Worm (Caenorhabditis elegans): ENCODE data around the gene sap-49.

Gene sap-49

DNA sequence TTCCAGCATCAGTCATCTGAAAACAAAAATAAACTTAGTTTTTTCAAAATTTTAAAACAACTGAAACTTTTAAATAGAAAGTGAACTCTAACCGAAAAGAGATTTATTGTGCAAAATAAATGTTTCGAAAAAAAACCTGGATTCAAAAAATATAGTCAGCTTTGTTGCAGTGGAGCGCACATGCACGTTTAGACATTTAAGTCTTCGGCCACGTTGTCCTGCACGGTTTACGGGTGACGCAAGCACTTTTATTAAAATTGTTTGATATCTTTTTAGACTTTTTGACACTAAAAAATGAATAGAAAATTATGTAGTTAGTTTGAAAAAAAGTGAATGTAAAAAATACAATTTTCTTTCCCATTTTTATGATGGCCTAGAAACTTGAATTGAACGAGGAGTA is 3.8 kb upstream of the sap-49 start, which contains the start of the genes ubh-4 and algn-6:
TSS of gene ubh-4 (minus strand) at position 182 of the 400 bp plus-strand sequence.
TSS of gene algn-6 (plus strand) at position 387 of the 400 bp plus-strand sequence.
- TF ChIP-seq unc-62 (GFP tag; optimal IDR thresholded peaks at IDR 0.05) (no peak), dmd-4 (tag; optimal IDR thresholded peaks at IDR 0.05) (no peak), crh-2 (tag; optimal IDR thresholded peaks at IDR 0.05) (peak; percentile 62), ztf-11 (tag; optimal IDR thresholded peaks at IDR 0.05) (no peak), nhr-11 (tag; optimal IDR thresholded peaks at IDR 0.05) (no peak), gmeb-1 (tag; optimal IDR thresholded peaks at IDR 0.05) (peak; percentile 59), sma-3 (GFP tag; optimal IDR thresholded peaks at IDR 0.05) (peak; percentile 66), C34F6.9 (tag; optimal IDR thresholded peaks at IDR 0.05) (peak; percentile 86), mab-5 (tag; optimal IDR thresholded peaks at IDR 0.05) (no peak), nhr-21 (tag; optimal IDR thresholded peaks at IDR 0.05) (no peak), nhr-25 (tag; optimal IDR thresholded peaks at IDR 0.05) (no peak), F13H6.1 (tag; optimal IDR thresholded peaks at IDR 0.05) (no peak), peb-1 (tag; optimal IDR thresholded peaks at IDR 0.05) (no peak), lin-13 (GFP tag; optimal IDR thresholded peaks at IDR 0.05) (peak; percentile 6), nhr-77 (tag; optimal IDR thresholded peaks at IDR 0.05) (no peak), nhr-129 (tag; optimal IDR thresholded peaks at IDR 0.05) (peak; percentile 61), zag-1 (tag; optimal IDR thresholded peaks at IDR 0.05) (no peak), nhr-237 (tag; optimal IDR thresholded peaks at IDR 0.05) (no peak), fos-1 (tag; optimal IDR thresholded peaks at IDR 0.05) (peak; percentile 45), lsy-2 (tag; optimal IDR thresholded peaks at IDR 0.05) (peak; percentile 57 to 96), sem-4 (tag; optimal IDR thresholded peaks at IDR 0.05) (no peak), skn-1 (tag; optimal IDR thresholded peaks at IDR 0.05) (peak; percentile 53), ztf-4 (tag; optimal IDR thresholded peaks at IDR 0.05) (no peak), alr-1 (tag; optimal IDR thresholded peaks at IDR 0.05) (no peak), ama-1 (optimal IDR thresholded peaks at IDR 0.05) (no peak), sma-9 (GFP tag; optimal IDR thresholded peaks at IDR 0.05) (peak; percentile 26), sma-9 (tag; optimal IDR thresholded peaks at IDR 0.05) (no peak), unc-55 (GFP tag; optimal IDR thresholded peaks at IDR 0.05) (peak; percentile 72), ceh-82 (tag; optimal IDR thresholded peaks at IDR 0.05) (no peak), ztf-1 (GFP tag; conservative IDR thresholded peaks at IDR 0.05) (no peak), aly-2 (tag; optimal IDR thresholded peaks at IDR 0.05) (no peak), unc-39 (tag; optimal IDR thresholded peaks at IDR 0.05) (no peak)

ce11 chrII:8037863-8038262 is 2.3 kb upstream of the sap-49 start, which contains the start of gene C08B11.9:
C08B11.9 (minus strand) TSS chrII:8038169.
- no peak for TF ChIP-seq ztf-4 (tag; optimal IDR thresholded peaks at IDR 0.05)
- TF ChIP-seq alr-1 (tag; optimal IDR thresholded peaks at IDR 0.05): no peak
- no peak for TF ChIP-seq zag-1 (tag; optimal IDR thresholded peaks at IDR 0.05)
- no peak for TF ChIP-seq skn-1 (tag; optimal IDR thresholded peaks at IDR 0.05)
- no peak for TF ChIP-seq ceh-16 (tag; optimal IDR thresholded peaks at IDR 0.05)
- TF ChIP-seq nhr-25 (tag; optimal IDR thresholded peaks at IDR 0.05): no peak
- TF ChIP-seq sma-3 (GFP tag; optimal IDR thresholded peaks at IDR 0.05): no peak
- TF ChIP-seq Y55F3AM.14 (GFP tag; optimal IDR thresholded peaks at IDR 0.05): no peak
- TF ChIP-seq mbf-1 (tag; optimal IDR thresholded peaks at IDR 0.05): no peak
- TF ChIP-seq nhr-77 (tag; optimal IDR thresholded peaks at IDR 0.05): no peak
- TF ChIP-seq R02D3.7 (tag; optimal IDR thresholded peaks at IDR 0.05): no peak
- no peak for TF ChIP-seq fos-1 (tag; optimal IDR thresholded peaks at IDR 0.05)

ce11 chrII:8037246-8037645 is 1.7 kb upstream of the sap-49 start, which contains the start of gene arp-6:
arp-6 (minus strand) TSS chrII:8037346.
- TF ChIP-seq ztf-1 (GFP tag; conservative IDR thresholded peaks at IDR 0.05) (no peak), sem-4 (tag; optimal IDR thresholded peaks at IDR 0.05) (no peak), nhr-12 (tag; optimal IDR thresholded peaks at IDR 0.05) (no peak), dmd-4 (tag; optimal IDR thresholded peaks at IDR 0.05) (no peak), ama-1 (optimal IDR thresholded peaks at IDR 0.05) (no peak), nhr-10 (tag; optimal IDR thresholded peaks at IDR 0.05) (no peak), mbf-1 (tag; optimal IDR thresholded peaks at IDR 0.05) (no peak), snpc-4 (tag; optimal IDR thresholded peaks at IDR 0.05) (no peak), lin-39 (tag; optimal IDR thresholded peaks at IDR 0.05) (no peak), ztf-11 (tag; optimal IDR thresholded peaks at IDR 0.05) (no peak), fos-1 (tag; optimal IDR thresholded peaks at IDR 0.05) (no peak), sma-9 (GFP tag; optimal IDR thresholded peaks at IDR 0.05) (no peak), sma-9 (tag; optimal IDR thresholded peaks at IDR 0.05) (no peak), nhr-23 (tag; optimal IDR thresholded peaks at IDR 0.05) (no peak), nhr-6 (tag; optimal IDR thresholded peaks at IDR 0.05) (no peak), C34F6.9 (tag; optimal IDR thresholded peaks at IDR 0.05) (no peak), zag-1 (tag; optimal IDR thresholded peaks at IDR 0.05) (no peak), ZK546.5 (tag; optimal IDR thresholded peaks at IDR 0.05) (no peak), lin-11 (tag; optimal IDR thresholded peaks at IDR 0.05) (no peak), unc-62 (GFP tag; optimal IDR thresholded peaks at IDR 0.05) (no peak)
